Fruit fly (Drosophila melanogaster): ENCODE data around the gene ema.
A peak's percentile ranks its signal among the peaks of the same experiment; 100 is the strongest.

Gene ema

DNA sequence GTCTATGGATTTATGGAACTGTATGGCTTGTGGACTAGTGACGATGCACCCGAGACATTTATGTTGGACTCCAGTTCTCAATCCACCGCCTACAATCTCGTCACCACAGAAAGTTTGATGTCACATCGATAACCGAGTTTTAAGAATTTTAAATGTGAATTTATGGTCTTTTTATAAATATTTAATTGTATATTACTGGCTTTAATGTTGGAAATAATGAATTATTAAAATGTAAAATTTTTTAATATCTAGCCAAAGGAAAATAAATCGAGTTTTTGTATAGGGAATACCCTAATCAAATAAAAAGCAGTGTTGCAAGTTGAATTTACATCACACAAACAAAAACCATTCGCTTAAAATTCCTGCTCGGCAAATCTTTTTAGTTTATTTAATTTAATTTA, 8.8 kb downstream of the ema start, which contains the start of gene Fntb (continued):
- peak; percentile 5 for TF ChIP-seq CG7928 (GFP tag; optimal IDR thresholded peaks at IDR 0.05)
- peak; percentile 29 for TF ChIP-seq vfl (GFP tag; optimal IDR thresholded peaks at IDR 0.05)
- no peak for TF ChIP-seq chinmo (GFP tag; IDR thresholded peaks at IDR 0.05; ENCODE audit: partially characterized antibody)
- TF ChIP-seq cato (GFP tag; optimal IDR thresholded peaks at IDR 0.05; ENCODE audit: borderline replicate concordance), result peak; percentile 30
- no peak for TF ChIP-seq CG3726 (GFP tag; IDR thresholded peaks at IDR 0.05)
- no peak for TF ChIP-seq crol (GFP tag; IDR thresholded peaks at IDR 0.05)
- TF ChIP-seq aop (GFP tag; IDR thresholded peaks at IDR 0.05), result no peak
- no peak for TF ChIP-seq Poxn (GFP tag; IDR thresholded peaks at IDR 0.05)
- 0 out of 2 replicates have a peak, but pooled peaks have one; percentile 15 for TF ChIP-seq CG11085 (GFP tag; IDR thresholded peaks at IDR 0.05)
- TF ChIP-seq CG14965 (GFP tag; optimal IDR thresholded peaks at IDR 0.05; ENCODE audit: borderline replicate concordance), result no peak
- peak; percentile 23 for TF ChIP-seq Ets97D (GFP tag; optimal IDR thresholded peaks at IDR 0.05)
- peak; percentile 32 for TF ChIP-seq chn (GFP tag; optimal IDR thresholded peaks at IDR 0.05)
- TF ChIP-seq CG12219 (GFP tag; optimal IDR thresholded peaks at IDR 0.05), result peak; percentile 39
- TF ChIP-seq CG17568 (GFP tag; optimal IDR thresholded peaks at IDR 0.05), result no peak
- TF ChIP-seq wor (GFP tag; IDR thresholded peaks at IDR 0.05), result no peak
- peak; percentile 72 for TF ChIP-seq MBD-R2 (GFP tag; IDR thresholded peaks at IDR 0.05)
- peak; percentile 88 for TF ChIP-seq CG12391 (tag; optimal IDR thresholded peaks at IDR 0.05)
- TF ChIP-seq CG11723 (GFP tag; optimal IDR thresholded peaks at IDR 0.05), result no peak
- TF ChIP-seq nau (GFP tag; optimal IDR thresholded peaks at IDR 0.05), result no peak
- no peak for TF ChIP-seq CG7271 (tag; optimal IDR thresholded peaks at IDR 0.05)
- peak; percentile 31 for TF ChIP-seq jumu (GFP tag; optimal IDR thresholded peaks at IDR 0.05)
- peak; percentile 74 for TF ChIP-seq trem (tag; optimal IDR thresholded peaks at IDR 0.05)
- peak; percentile 29 for TF ChIP-seq CG7786 (GFP tag; optimal IDR thresholded peaks at IDR 0.05)
- TF ChIP-seq CG14014 (GFP tag; IDR thresholded peaks at IDR 0.05), result 0 out of 2 replicates have a peak, but pooled peaks have one; percentile 41
- TF ChIP-seq Ptx1 (GFP tag; IDR thresholded peaks at IDR 0.05), result peak; percentile 73
- no peak for TF ChIP-seq dm (GFP tag; optimal IDR thresholded peaks at IDR 0.05)
- TF ChIP-seq Oli (tag; optimal IDR thresholded peaks at IDR 0.05), result peak; percentile 68
- TF ChIP-seq CG1602 (GFP tag; optimal IDR thresholded peaks at IDR 0.05), result peak; percentile 53
- TF ChIP-seq CHES-1-like (GFP tag; optimal IDR thresholded peaks at IDR 0.05), result no peak
- TF ChIP-seq HmgD (GFP tag; optimal IDR thresholded peaks at IDR 0.05), result no peak
- TF ChIP-seq toy (GFP tag; IDR thresholded peaks at IDR 0.05), result no peak
- TF ChIP-seq CG2202 (tag; optimal IDR thresholded peaks at IDR 0.05), result peak; percentile 26
- peak; percentile 33 for TF ChIP-seq schlank (tag; optimal IDR thresholded peaks at IDR 0.05)
- peak; percentile 10 for TF ChIP-seq bab2 (GFP tag; optimal IDR thresholded peaks at IDR 0.05)
- TF ChIP-seq Rfx (GFP tag; IDR thresholded peaks at IDR 0.05), result peak; percentile 69
- no peak for TF ChIP-seq Dfd (GFP tag; optimal IDR thresholded peaks at IDR 0.05)
- no peak for TF ChIP-seq pb (GFP tag; optimal IDR thresholded peaks at IDR 0.05)
- peak; percentile 46 for TF ChIP-seq mam (GFP tag; optimal IDR thresholded peaks at IDR 0.05)
- TF ChIP-seq CG1024 (GFP tag; IDR thresholded peaks at IDR 0.05), result 0 out of 2 replicates have a peak, but pooled peaks have one; percentile 15
- TF ChIP-seq tin (GFP tag; optimal IDR thresholded peaks at IDR 0.05), result peak; percentile 60
- no peak for TF ChIP-seq Dad (GFP tag; optimal IDR thresholded peaks at IDR 0.05)
- TF ChIP-seq CG11560 (tag; IDR thresholded peaks at IDR 0.05), result no peak

DNA sequence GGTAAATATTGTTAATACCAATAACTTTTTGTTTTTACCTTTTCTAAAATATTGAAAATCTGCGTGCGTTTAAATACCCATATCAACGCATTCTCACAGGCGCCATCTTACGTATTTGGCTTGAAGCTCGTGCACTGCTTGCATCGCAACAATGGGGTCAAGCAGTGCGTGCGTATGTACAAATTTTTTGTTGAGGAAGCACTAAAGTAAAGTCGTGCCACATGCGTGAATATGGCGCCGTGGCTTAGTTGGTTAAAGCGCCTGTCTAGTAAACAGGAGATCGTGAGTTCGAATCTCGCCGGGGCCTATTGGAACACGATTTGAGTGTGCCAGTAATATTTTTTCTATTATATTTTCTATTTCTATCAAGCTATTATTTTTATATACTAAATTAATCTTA, 9.8 kb downstream of the ema start:
- TF ChIP-seq exex (tag; optimal IDR thresholded peaks at IDR 0.05) (no peak), chn (GFP tag; optimal IDR thresholded peaks at IDR 0.05) (no peak), D19A (tag; optimal IDR thresholded peaks at IDR 0.05) (no peak), CG14860 (GFP tag; IDR thresholded peaks at IDR 0.05; ENCODE audit: partially characterized antibody) (peak; percentile 52; the same call in 1 of the 3 replicates), CG31224 (GFP tag; IDR thresholded peaks at IDR 0.05) (no peak), ato (GFP tag; IDR thresholded peaks at IDR 0.05; ENCODE audit: partially characterized antibody) (peak; percentile 65), hkb (optimal IDR thresholded peaks at IDR 0.05) (peak; percentile 37), hkb (GFP tag; IDR thresholded peaks at IDR 0.05) (no peak), kay (GFP tag; optimal IDR thresholded peaks at IDR 0.05) (peak; percentile 19), Abd-B (GFP tag; optimal IDR thresholded peaks at IDR 0.05) (peak; percentile 16), pb (GFP tag; optimal IDR thresholded peaks at IDR 0.05) (peak; percentile 8), dysf (GFP tag; IDR thresholded peaks at IDR 0.05) (peak; percentile 18; the same call in 1 of the 3 replicates), Adf1 (GFP tag; IDR thresholded peaks at IDR 0.05) (peak; percentile 14; the same call in 1 of the 2 replicates), yki (optimal IDR thresholded peaks at IDR 0.05) (no peak)
